Fruit fly (Drosophila melanogaster): ENCODE results near the gene Uqcc1.
A peak's percentile ranks its signal among the peaks of the same experiment; 100 is the strongest.

Uqcc1 gene

DNA sequence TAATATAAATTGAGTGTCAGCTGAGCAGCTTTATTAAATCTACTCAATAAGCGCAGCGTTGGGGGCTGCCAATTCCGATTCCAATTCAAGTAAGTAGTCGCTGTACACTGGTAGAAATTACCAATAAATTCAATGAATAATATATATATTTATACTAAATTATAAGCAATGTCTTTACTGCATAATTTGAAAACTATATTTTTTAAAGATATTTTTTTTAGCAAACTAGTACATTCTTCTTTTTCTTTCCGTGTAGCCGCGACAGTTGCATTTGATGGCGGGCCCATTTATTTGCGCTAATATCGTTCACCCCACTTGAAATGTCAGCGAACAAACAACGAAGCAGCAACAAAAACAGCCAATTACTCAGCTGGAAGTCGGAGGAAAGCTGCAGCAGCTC, 19.5 kb upstream of the Uqcc1 start (continued):
- TF ChIP-seq CG6276 (GFP tag; optimal IDR thresholded peaks at IDR 0.05) (peak; percentile 55), fd85E (GFP tag; optimal IDR thresholded peaks at IDR 0.05) (no peak), Sox102F (GFP tag; optimal IDR thresholded peaks at IDR 0.05) (peak; percentile 62), dsx (GFP tag; optimal IDR thresholded peaks at IDR 0.05; ENCODE audit: poor library complexity, severe bottlenecking) (peak; percentile 28), CG10669 (GFP tag; optimal IDR thresholded peaks at IDR 0.05) (peak; percentile 60), fkh (GFP tag; optimal IDR thresholded peaks at IDR 0.05) (no peak), CG15336 (GFP tag; IDR thresholded peaks at IDR 0.05) (peak; percentile 91), Eip93F (GFP tag; optimal IDR thresholded peaks at IDR 0.05) (no peak), vri (GFP tag; optimal IDR thresholded peaks at IDR 0.05) (peak; percentile 13), Ets96B (tag; optimal IDR thresholded peaks at IDR 0.05) (peak; percentile 56), Gug (GFP tag; IDR thresholded peaks at IDR 0.05) (peak; percentile 82), Sox15 (GFP tag; optimal IDR thresholded peaks at IDR 0.05) (peak; percentile 13), Eip78C (GFP tag) (peak; percentile 88), lz (GFP tag; optimal IDR thresholded peaks at IDR 0.05) (peak; percentile 36), Met (GFP tag; optimal IDR thresholded peaks at IDR 0.05) (peak; percentile 67), CG16779 (tag; optimal IDR thresholded peaks at IDR 0.05) (peak; percentile 37), CG6163 (GFP tag; IDR thresholded peaks at IDR 0.05) (peak; percentile 92), CG11762 (GFP tag; optimal IDR thresholded peaks at IDR 0.05; ENCODE audit: insufficient read depth) (peak; percentile 52), CG6792 (GFP tag; optimal IDR thresholded peaks at IDR 0.05) (peak; percentile 58)

DNA sequence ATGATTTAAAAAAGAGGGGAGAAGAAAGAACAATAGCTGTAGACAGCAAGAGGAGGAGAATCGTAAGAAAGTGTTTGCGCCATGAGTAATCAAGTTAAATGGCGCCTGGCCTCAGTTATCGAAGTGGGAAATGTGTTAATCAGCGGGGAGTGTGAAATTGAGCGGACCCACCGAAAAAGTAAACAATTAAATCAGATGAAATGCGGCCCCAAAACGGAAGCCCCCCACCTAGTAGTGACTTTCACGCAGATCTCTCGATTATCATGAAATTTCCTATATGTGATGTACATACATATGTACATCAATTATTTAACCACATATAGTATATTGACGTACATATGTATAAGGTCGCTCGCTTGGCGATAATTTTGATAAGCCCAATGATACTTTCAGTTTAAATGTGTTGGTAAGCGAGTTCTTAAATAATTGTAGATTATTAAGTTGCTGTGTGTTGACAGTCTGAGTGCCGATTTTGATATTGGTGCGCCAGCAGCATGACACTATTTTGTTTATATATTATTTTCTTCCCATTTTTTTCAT, 18.8 kb upstream of the Uqcc1 start:
- TF ChIP-seq Eip78C (GFP tag) (peak; percentile 44), svp (GFP tag) (peak; percentile 84), CG34406 (GFP tag; optimal IDR thresholded peaks at IDR 0.05) (no peak), CG1621 (tag; optimal IDR thresholded peaks at IDR 0.05) (no peak), vri (GFP tag; optimal IDR thresholded peaks at IDR 0.05) (peak; percentile 17), Gug (GFP tag; IDR thresholded peaks at IDR 0.05) (no peak), fkh (GFP tag; optimal IDR thresholded peaks at IDR 0.05) (peak; percentile 48), esn (GFP tag; optimal IDR thresholded peaks at IDR 0.05) (no peak)

DNA sequence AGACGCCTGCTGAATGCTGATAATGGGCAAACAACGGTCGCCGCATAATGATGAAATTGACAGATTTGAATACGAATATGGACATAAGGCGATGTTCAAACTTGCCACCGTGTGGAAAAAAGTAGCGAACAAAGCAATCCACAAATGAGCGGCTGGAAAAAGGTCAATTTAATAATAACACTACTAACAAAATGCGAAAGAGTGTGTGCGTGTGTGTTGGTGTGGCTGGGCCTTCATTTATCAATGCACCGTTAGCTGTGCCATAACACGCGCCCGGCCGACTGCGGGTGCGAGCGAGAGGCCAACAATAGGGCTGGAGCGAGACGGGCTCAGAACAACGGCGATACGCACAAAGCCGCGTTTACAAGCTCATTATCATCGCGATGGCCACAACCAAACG, 18.0 kb upstream of the Uqcc1 start:
- no peak for TF ChIP-seq achi (GFP tag; optimal IDR thresholded peaks at IDR 0.05)
- peak; percentile 1 for TF ChIP-seq Eip78C (GFP tag)
- TF ChIP-seq vri (GFP tag; optimal IDR thresholded peaks at IDR 0.05), result peak; percentile 3
- TF ChIP-seq CG3919 (GFP tag; optimal IDR thresholded peaks at IDR 0.05), result no peak
- TF ChIP-seq svp (GFP tag), result peak; percentile 18

DNA sequence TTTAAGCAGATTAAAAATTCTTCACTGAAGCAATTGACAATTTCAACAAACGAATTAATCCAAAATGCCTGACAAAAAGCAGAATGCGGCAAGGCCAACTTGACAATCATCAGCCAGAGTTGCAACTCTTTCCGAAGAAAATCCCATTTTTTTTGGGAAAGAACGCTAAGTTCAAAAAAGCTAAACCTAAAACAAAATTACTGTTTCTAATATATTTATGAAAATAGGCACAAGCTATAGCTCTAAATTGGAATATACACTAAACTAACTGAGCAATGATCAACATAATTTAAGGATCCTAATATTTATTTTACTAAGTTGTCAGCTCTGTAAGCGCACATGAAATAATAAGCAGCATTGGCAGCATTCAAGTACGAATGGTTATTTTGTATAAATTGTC, 14.5 kb upstream of the Uqcc1 start, which contains the start of gene CG10063:
TSS of gene CG10063 (minus strand) at position 101 of the 400 bp plus-strand sequence.
- TF ChIP-seq CG7368 (GFP tag; optimal IDR thresholded peaks at IDR 0.05) (no peak), Smox (GFP tag; optimal IDR thresholded peaks at IDR 0.05) (no peak), CG6808 (GFP tag; optimal IDR thresholded peaks at IDR 0.05) (peak; percentile 75), spab (GFP tag; optimal IDR thresholded peaks at IDR 0.05) (no peak)

DNA sequence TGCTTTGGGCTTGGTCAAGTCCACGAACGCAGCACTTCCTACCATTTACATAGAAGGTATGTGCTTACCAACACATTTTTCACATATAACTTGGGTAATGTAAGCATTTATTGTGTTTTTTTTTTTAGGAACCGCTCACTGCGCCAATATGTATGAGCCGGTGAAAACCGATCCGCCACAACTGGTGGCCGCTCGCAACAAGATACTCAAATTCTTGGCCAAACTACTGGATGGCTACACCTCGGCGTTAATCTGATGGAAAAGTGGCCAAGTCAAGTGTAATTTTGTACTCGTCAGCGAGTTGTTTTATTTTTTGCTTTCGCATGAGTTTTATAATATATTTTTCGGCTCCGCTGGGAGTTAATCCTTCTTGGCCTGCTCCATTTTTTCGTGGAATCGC, 13.4 kb upstream of the Uqcc1 start:
- TF ChIP-seq Blimp-1 (GFP tag; optimal IDR thresholded peaks at IDR 0.05) (no peak), eg (GFP tag; IDR thresholded peaks at IDR 0.05) (no peak), fd85E (GFP tag; optimal IDR thresholded peaks at IDR 0.05) (no peak), CG6276 (GFP tag; optimal IDR thresholded peaks at IDR 0.05) (no peak), Eip78C (GFP tag) (no peak), CG15336 (GFP tag; IDR thresholded peaks at IDR 0.05) (no peak), Smox (GFP tag; optimal IDR thresholded peaks at IDR 0.05) (no peak), Met (GFP tag; optimal IDR thresholded peaks at IDR 0.05) (no peak), cyc (GFP tag; optimal IDR thresholded peaks at IDR 0.05) (no peak), Eip93F (GFP tag; optimal IDR thresholded peaks at IDR 0.05) (no peak), esn (GFP tag; optimal IDR thresholded peaks at IDR 0.05) (no peak), Ets96B (tag; optimal IDR thresholded peaks at IDR 0.05) (no peak), CG11762 (GFP tag; optimal IDR thresholded peaks at IDR 0.05; ENCODE audit: insufficient read depth) (no peak), spab (GFP tag; optimal IDR thresholded peaks at IDR 0.05) (no peak), CG34406 (GFP tag; optimal IDR thresholded peaks at IDR 0.05) (no peak)
